Worm (Caenorhabditis elegans): ENCODE data around the gene gcy-31.

DNA sequence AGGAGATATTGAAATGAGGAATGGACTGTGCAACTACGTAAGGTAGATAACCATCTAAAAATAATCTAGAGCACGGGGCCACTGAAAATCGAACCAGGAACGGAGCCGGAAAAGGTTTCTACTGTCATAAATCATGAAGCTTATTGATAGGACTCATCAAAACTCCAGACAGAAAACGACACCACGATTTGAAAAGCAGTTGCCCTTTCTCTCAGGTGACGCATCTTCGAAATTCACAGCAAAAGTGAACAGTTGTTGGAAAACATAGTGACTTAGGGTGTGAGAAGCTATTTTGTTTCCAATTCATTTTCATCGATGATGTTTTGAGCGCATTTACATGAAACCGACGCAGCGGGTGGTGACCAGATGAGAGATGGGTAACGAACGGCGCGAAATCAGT lies 25.0 kb upstream of the gcy-31 start:
- TF ChIP-seq ztf-29 (GFP tag; IDR thresholded peaks at IDR 0.05) (no peak), T22C8.4 (GFP tag; IDR thresholded peaks at IDR 0.05) (no peak), ref-1 (GFP tag; conservative IDR thresholded peaks at IDR 0.05) (no peak), klf-2 (GFP tag; conservative IDR thresholded peaks at IDR 0.05) (no peak), ztf-23 (GFP tag; IDR thresholded peaks at IDR 0.05) (no peak), cog-1 (tag; optimal IDR thresholded peaks at IDR 0.05) (no peak), flt-1 (GFP tag; IDR thresholded peaks at IDR 0.05) (no peak), med-1 (GFP tag; optimal IDR thresholded peaks at IDR 0.05; ENCODE audit: insufficient read depth) (no peak)
